Worm (Caenorhabditis elegans) whole organism, mixed stage, embryonic: ENCODE results near the gene doxa-1.

ENCODE experiments used
- unc-39 ChIP-seq: fragments of 150-350 bp; optimal IDR thresholded peaks from 2 replicates; lab custom pipeline; 2014; ENCODE audit warnings: missing biosample characterization, missing genetic modification characterization
- unc-62 ChIP-seq: fragments of 150-350 bp; optimal IDR thresholded peaks from 2 replicates; lab custom pipeline; 2014; ENCODE audit warnings: missing biosample characterization, missing genetic modification reagents, missing genetic modification characterization
- ztf-11 ChIP-seq: fragments of 150-350 bp; optimal IDR thresholded peaks from 2 replicates; lab custom pipeline; 2014; ENCODE audit warnings: missing biosample characterization, missing genetic modification characterization

ce11 chrIII:8618412-8618960, 37.6 kb downstream of the doxa-1 start, which contains the start of gene C13G5.2:
- TF ChIP-seq unc-39 = no peak
- no peak for TF ChIP-seq ztf-11 (tag; lab: Kevin White, UChicago)
- no peak for TF ChIP-seq unc-62 (GFP tag; lab: Kevin White, UChicago)
